Worm (Caenorhabditis elegans) whole organism, L4 larva: Measurements from ENCODE around the gene K10H10.4.

Source experiments
- T20F7.1 ChIP-seq: fragments of 200-800 bp; sonication (Bioruptor generic); optimal IDR thresholded peaks from 2 replicates; lab custom pipeline; 2018; ENCODE audit warnings: mild to moderate bottlenecking, missing genetic modification characterization, missing compliant biosample characterization
- Y105C5A.15 ChIP-seq: fragments of 200-800 bp; sonication (Bioruptor generic); IDR thresholded peaks from 2 replicates; pipeline ENCODE4 v1.3.6; 2022; ENCODE audit warnings: missing genetic modification characterization, missing compliant biosample characterization
- ZK546.5 ChIP-seq, 2 experiments: sonication (generic microtip); optimal IDR thresholded peaks; 2 replicates each; lab custom pipeline; 2017; ENCODE audit warnings: missing biosample characterization in 2 of 2, missing genetic modification characterization in 2 of 2
- ceh-28 ChIP-seq: fragments of 150-350 bp; optimal IDR thresholded peaks from 2 replicates; lab custom pipeline; 2014; ENCODE audit warnings: missing biosample characterization, missing genetic modification reagents, missing genetic modification characterization
- ces-1 ChIP-seq: fragments of 150-350 bp; sonication (generic microtip); optimal IDR thresholded peaks from 4 replicates; lab custom pipeline; 2014; ENCODE audit warnings: missing biosample characterization, missing genetic modification reagents, missing genetic modification characterization
- hif-1 ChIP-seq, 2 experiments: sonication (generic microtip); optimal IDR thresholded peaks; 2 replicates each; lab custom pipeline; 2016 to 2017; ENCODE audit warnings: missing compliant biosample characterization in 2 of 2, missing genetic modification characterization in 2 of 2, missing genetic modification reagents in 2 of 2, missing genotype in 2 of 2, mild to moderate bottlenecking in 1 of 2
- lin-29 ChIP-seq: fragments of 200-800 bp; sonication (Bioruptor generic); IDR thresholded peaks from 2 replicates; pipeline ENCODE4 v1.3.6; 2022; ENCODE audit warnings: missing genetic modification reagents, missing genetic modification characterization, missing compliant biosample characterization
- lir-3 ChIP-seq: sonication (generic microtip); optimal IDR thresholded peaks from 2 replicates; lab custom pipeline; 2016; ENCODE audit warnings: mild to moderate bottlenecking, missing genetic modification characterization, missing compliant biosample characterization
- mxl-3 ChIP-seq: fragments of 200-800 bp; sonication (Bioruptor generic); optimal IDR thresholded peaks from 2 replicates; lab custom pipeline; 2018; ENCODE audit warnings: mild to moderate bottlenecking, missing genetic modification characterization, missing compliant biosample characterization
- nhr-10 ChIP-seq: fragments of 150-350 bp; optimal IDR thresholded peaks from 2 replicates; lab custom pipeline; 2014; ENCODE audit warnings: missing biosample characterization, missing genetic modification characterization
- nhr-28 ChIP-seq: fragments of 150-350 bp; optimal IDR thresholded peaks from 2 replicates; lab custom pipeline; 2014; ENCODE audit warnings: missing biosample characterization, missing genetic modification characterization
- skn-1 ChIP-seq: fragments of 150-350 bp; optimal IDR thresholded peaks from 2 replicates; lab custom pipeline; 2014; ENCODE audit warnings: missing biosample characterization, missing genetic modification characterization
- snpc-4 ChIP-seq: fragments of 150-350 bp; optimal IDR thresholded peaks from 2 replicates; lab custom pipeline; 2014; ENCODE audit warnings: missing biosample characterization, missing genetic modification characterization
- zag-1 ChIP-seq: fragments of 150-350 bp; optimal IDR thresholded peaks from 2 replicates; lab custom pipeline; 2014; ENCODE audit warnings: missing biosample characterization, missing genetic modification characterization

ce11 chrII:14501447-14501846 is 1.2 kb downstream of the K10H10.4 start, which contains the start of gene K10H10.5:
- no peak for TF ChIP-seq ces-1 (GFP tag; lab: Kevin White, UChicago)
- TF ChIP-seq T20F7.1 (GFP tag; lab: Kevin White, UChicago): no peak
- TF ChIP-seq nhr-10: no peak
- no peak for TF ChIP-seq zag-1 (tag; lab: Kevin White, UChicago)
- no peak for TF ChIP-seq Y105C5A.15
- no peak for TF ChIP-seq mxl-3 (GFP tag; lab: Kevin White, UChicago)
- no peak for TF ChIP-seq nhr-28 (tag; lab: Kevin White, UChicago)
- TF ChIP-seq ceh-28: no peak
- TF ChIP-seq ZK546.5 (tag; optimal IDR thresholded peaks at IDR 0.05; lab: Kevin White, UChicago): no peak
- TF ChIP-seq lir-3 (tag; lab: Kevin White, UChicago): no peak
- no peak for TF ChIP-seq snpc-4 (tag; lab: Kevin White, UChicago)
- no peak for TF ChIP-seq lin-29
- no peak for TF ChIP-seq skn-1 (tag; lab: Kevin White, UChicago)
- no peak for TF ChIP-seq hif-1 (tag; optimal IDR thresholded peaks at IDR 0.05; lab: Kevin White, UChicago)
